Worm (Caenorhabditis elegans) whole organism, L2 larva: ENCODE data around the gene letm-1.

Source experiments
- ceh-82 ChIP-seq: fragments of 150-350 bp; optimal IDR thresholded peaks from 2 replicates; lab custom pipeline; 2014; ENCODE audit warnings: missing biosample characterization, missing genetic modification characterization
- fos-1 ChIP-seq: fragments of 150-350 bp; optimal IDR thresholded peaks from 2 replicates; lab custom pipeline; 2014; ENCODE audit warnings: missing biosample characterization, missing genetic modification characterization
- mab-5 ChIP-seq: fragments of 150-350 bp; optimal IDR thresholded peaks from 2 replicates; lab custom pipeline; 2014; ENCODE audit warnings: missing biosample characterization, missing genetic modification characterization
- nhr-11 ChIP-seq: fragments of 150-350 bp; optimal IDR thresholded peaks from 2 replicates; lab custom pipeline; 2014; ENCODE audit warnings: missing biosample characterization, missing genetic modification characterization
- nhr-237 ChIP-seq: fragments of 150-350 bp; optimal IDR thresholded peaks from 2 replicates; lab custom pipeline; 2014; ENCODE audit warnings: missing biosample characterization, missing genetic modification characterization
- sma-9 ChIP-seq, 2 experiments: fragments of 150-350 bp in 1 of 2; sonication (generic microtip) in 1 of 2; optimal IDR thresholded peaks; 2 replicates each; lab custom pipeline; 2014 to 2016; ENCODE audit warnings: missing genetic modification characterization in 2 of 2, mild to moderate bottlenecking in 1 of 2, missing biosample characterization in 1 of 2, missing compliant biosample characterization in 1 of 2, missing genetic modification reagents in 1 of 2, moderate library complexity in 1 of 2
- unc-62 ChIP-seq: fragments of 150-350 bp; optimal IDR thresholded peaks from 2 replicates; lab custom pipeline; 2014; ENCODE audit warnings: missing biosample characterization, missing genetic modification reagents, missing genetic modification characterization

DNA sequence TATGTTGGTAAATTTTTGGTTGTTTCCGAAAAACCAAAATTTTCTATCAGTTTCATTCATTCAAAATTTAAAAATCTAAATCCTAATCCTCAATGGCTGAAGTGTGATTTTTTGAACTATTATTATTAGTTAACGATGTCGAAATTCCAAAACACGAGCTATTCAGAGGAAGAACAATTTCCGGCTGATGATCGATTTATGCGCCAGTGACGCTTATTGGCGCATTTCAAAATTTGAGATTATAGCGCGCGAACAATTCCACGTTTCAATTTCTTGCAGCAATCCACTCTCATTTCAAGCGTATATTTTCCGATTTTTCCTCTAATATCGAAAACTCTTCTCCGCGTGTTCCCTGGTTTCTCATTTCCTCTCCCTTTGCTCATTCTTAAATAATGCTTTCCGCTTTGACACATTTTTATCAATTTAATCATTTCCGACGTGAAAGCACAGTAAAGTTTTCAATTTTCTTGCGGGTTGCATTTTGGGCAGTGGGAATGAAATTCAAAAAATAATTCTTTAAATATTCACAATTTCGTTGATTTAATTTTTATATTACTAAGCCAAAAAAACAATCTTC is 3.4 kb downstream of the letm-1 start:
- no peak for TF ChIP-seq ceh-82 (tag; lab: Kevin White, UChicago)
- no peak for TF ChIP-seq unc-62 (GFP tag; lab: Kevin White, UChicago)
- TF ChIP-seq nhr-11 (tag; lab: Kevin White, UChicago) = no peak
- peak; percentile 1 for TF ChIP-seq sma-9 (GFP tag; optimal IDR thresholded peaks at IDR 0.05; lab: Kevin White, UChicago)
- TF ChIP-seq sma-9 (tag; optimal IDR thresholded peaks at IDR 0.05; lab: Kevin White, UChicago) = no peak
- TF ChIP-seq nhr-237 = no peak
- no peak for TF ChIP-seq mab-5 (tag; lab: Kevin White, UChicago)
- peak; percentile 36 for TF ChIP-seq fos-1 (tag; lab: Kevin White, UChicago)
